Worm (Caenorhabditis elegans): Measurements from ENCODE around the gene C02H6.1.

- no peak for TF ChIP-seq sea-2 (GFP tag; optimal IDR thresholded peaks at IDR 0.05)
- no peak for TF ChIP-seq nhr-237 (tag; optimal IDR thresholded peaks at IDR 0.05)
- TF ChIP-seq unc-62 (GFP tag; optimal IDR thresholded peaks at IDR 0.05), result no peak
- TF ChIP-seq nhr-76 (tag; optimal IDR thresholded peaks at IDR 0.05), result no peak
- no peak for TF ChIP-seq unc-39 (tag; optimal IDR thresholded peaks at IDR 0.05)
- no peak for TF ChIP-seq ztf-11 (tag; optimal IDR thresholded peaks at IDR 0.05)
- no peak for TF ChIP-seq pqm-1 (tag; optimal IDR thresholded peaks at IDR 0.05)
- no peak for TF ChIP-seq pha-4 (tag; optimal IDR thresholded peaks at IDR 0.05)
- TF ChIP-seq fos-1 (tag; optimal IDR thresholded peaks at IDR 0.05), result no peak
- no peak for TF ChIP-seq skn-1 (tag; optimal IDR thresholded peaks at IDR 0.05)
These were observed 19.9 kb upstream of the C02H6.1 start, which contains the start of gene R13D7.2 for ce11 chrV:7409599-7409998.

Data from whole organism, L3 larva.